Worm (Caenorhabditis elegans): Measurements from ENCODE around the gene srx-22.

Gene srx-22

DNA sequence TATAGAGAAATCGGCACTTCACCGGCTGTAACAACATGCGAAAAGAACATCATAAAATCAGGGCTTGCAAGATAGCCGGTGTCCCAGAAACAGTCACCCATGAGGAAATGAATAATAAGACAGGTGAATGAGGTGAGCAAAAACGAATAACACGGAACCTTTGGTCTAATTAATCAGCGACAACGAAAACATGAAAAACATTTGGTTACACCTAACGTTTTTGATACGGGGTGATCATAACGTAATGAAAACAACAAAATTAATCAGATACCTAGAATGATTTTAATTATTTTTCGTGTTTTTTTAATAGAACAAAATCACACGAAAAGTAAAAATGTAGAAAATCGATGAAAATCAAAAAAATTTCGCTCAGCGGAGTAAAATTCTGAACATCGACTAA is 23.9 kb upstream of the srx-22 start, which contains the start of gene srh-245:
TSS of gene srh-245 (minus strand) at position 101 of the 400 bp plus-strand sequence.
- TF ChIP-seq ceh-28 (tag; optimal IDR thresholded peaks at IDR 0.05) (no peak), Y105C5A.15 (GFP tag; IDR thresholded peaks at IDR 0.05) (no peak), nhr-28 (tag; optimal IDR thresholded peaks at IDR 0.05) (no peak), ceh-62 (tag; optimal IDR thresholded peaks at IDR 0.05) (no peak), tra-1 (GFP tag; IDR thresholded peaks at IDR 0.05) (no peak), nhr-11 (tag; optimal IDR thresholded peaks at IDR 0.05) (no peak), zfp-2 (tag; optimal IDR thresholded peaks at IDR 0.05) (no peak), gei-8 (GFP tag; optimal IDR thresholded peaks at IDR 0.05) (no peak), sdz-12 (GFP tag; optimal IDR thresholded peaks at IDR 0.05) (no peak), dmd-8 (GFP tag; IDR thresholded peaks at IDR 0.05) (no peak), ctbp-1 (GFP tag; IDR thresholded peaks at IDR 0.05) (no peak), T26A8.4 (GFP tag; IDR thresholded peaks at IDR 0.05) (no peak), zfp-3 (GFP tag; conservative IDR thresholded peaks at IDR 0.05) (no peak), pha-4 (GFP tag; IDR thresholded peaks at IDR 0.05) (no peak), pha-4 (tag; optimal IDR thresholded peaks at IDR 0.05) (no peak), nhr-102 (tag; optimal IDR thresholded peaks at IDR 0.05) (no peak), attf-4 (tag; optimal IDR thresholded peaks at IDR 0.05) (no peak), nhr-237 (tag; optimal IDR thresholded peaks at IDR 0.05) (no peak)

ce11 chrV:657678-658077 is 22.1 kb upstream of the srx-22 start, which contains the start of gene srh-246:
srh-246 (minus strand) TSS chrV:657778.
- no peak for TF ChIP-seq mep-1 (tag; optimal IDR thresholded peaks at IDR 0.05)
- TF ChIP-seq aly-2 (tag; optimal IDR thresholded peaks at IDR 0.05): no peak
- TF ChIP-seq hif-1 (tag; optimal IDR thresholded peaks at IDR 0.05): no peak
- TF ChIP-seq Y75B8A.6 (GFP tag; IDR thresholded peaks at IDR 0.05): no peak
- TF ChIP-seq unc-130 (GFP tag; optimal IDR thresholded peaks at IDR 0.05): no peak
- TF ChIP-seq lin-39 (tag; optimal IDR thresholded peaks at IDR 0.05): no peak
- TF ChIP-seq D1046.2 (GFP tag; IDR thresholded peaks at IDR 0.05): no peak
- TF ChIP-seq rbr-2 (tag; optimal IDR thresholded peaks at IDR 0.05): no peak
- no peak for TF ChIP-seq daf-12 (tag; optimal IDR thresholded peaks at IDR 0.05)
- no peak for TF ChIP-seq snpc-4 (tag; optimal IDR thresholded peaks at IDR 0.05)
- no peak for TF ChIP-seq ces-1 (GFP tag; optimal IDR thresholded peaks at IDR 0.05)
- TF ChIP-seq madf-9 (GFP tag; conservative IDR thresholded peaks at IDR 0.05): no peak
- TF ChIP-seq dve-1 (tag; optimal IDR thresholded peaks at IDR 0.05; ENCODE audit: insufficient read depth): no peak
- TF ChIP-seq lin-13 (GFP tag; optimal IDR thresholded peaks at IDR 0.05): no peak
- TF ChIP-seq dmd-9 (GFP tag; IDR thresholded peaks at IDR 0.05): no peak
- TF ChIP-seq hmg-1.1 (GFP tag; IDR thresholded peaks at IDR 0.05): no peak
- no peak for TF ChIP-seq attf-4 (tag; optimal IDR thresholded peaks at IDR 0.05)

- TF ChIP-seq lim-7 (GFP tag; IDR thresholded peaks at IDR 0.05): peak; percentile 59; the same call in 1 of the 2 replicates
Observed at ce11 chrV:658140-658539, 21.6 kb upstream of the srx-22 start.

DNA sequence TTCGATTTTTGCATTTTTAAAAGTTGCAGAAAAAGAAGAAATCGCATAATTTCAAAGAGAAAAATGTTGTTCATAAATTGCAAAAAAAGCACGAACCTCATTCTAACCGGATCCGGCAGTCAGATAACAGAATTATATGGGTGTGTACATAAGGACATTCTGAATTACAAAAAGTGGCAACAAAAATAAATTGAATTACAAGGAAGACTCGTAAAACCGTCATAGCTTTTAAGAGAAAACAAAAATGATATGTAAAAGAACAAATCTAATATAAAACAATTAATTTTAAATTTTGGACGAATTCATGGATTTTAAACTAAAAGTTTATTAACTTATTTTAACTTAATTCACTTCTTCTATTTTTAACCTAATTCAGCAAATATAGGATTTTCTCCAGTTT is 19.6 kb upstream of the srx-22 start, which contains the start of gene F31F4.17:
TSS of gene F31F4.17 (minus strand) at position 101 of the 400 bp plus-strand sequence.
- TF ChIP-seq aha-1 (tag): no peak
- no peak for TF ChIP-seq Y105C5A.15 (GFP tag; IDR thresholded peaks at IDR 0.05)
- no peak for TF ChIP-seq ama-1 (optimal IDR thresholded peaks at IDR 0.05)
- no peak for TF ChIP-seq spr-3 (GFP tag; optimal IDR thresholded peaks at IDR 0.05)
- no peak for TF ChIP-seq rbr-2 (tag; optimal IDR thresholded peaks at IDR 0.05)
- no peak for TF ChIP-seq tag-97 (GFP tag; IDR thresholded peaks at IDR 0.05)
- no peak for TF ChIP-seq php-3 (GFP tag; IDR thresholded peaks at IDR 0.05)
- no peak for TF ChIP-seq T26A8.4 (GFP tag; IDR thresholded peaks at IDR 0.05)
